Worm (Caenorhabditis elegans): ENCODE results near the gene F38A5.6.
A peak's percentile ranks its signal among the peaks of the same experiment; 100 is the strongest.

F38A5.6 gene

DNA sequence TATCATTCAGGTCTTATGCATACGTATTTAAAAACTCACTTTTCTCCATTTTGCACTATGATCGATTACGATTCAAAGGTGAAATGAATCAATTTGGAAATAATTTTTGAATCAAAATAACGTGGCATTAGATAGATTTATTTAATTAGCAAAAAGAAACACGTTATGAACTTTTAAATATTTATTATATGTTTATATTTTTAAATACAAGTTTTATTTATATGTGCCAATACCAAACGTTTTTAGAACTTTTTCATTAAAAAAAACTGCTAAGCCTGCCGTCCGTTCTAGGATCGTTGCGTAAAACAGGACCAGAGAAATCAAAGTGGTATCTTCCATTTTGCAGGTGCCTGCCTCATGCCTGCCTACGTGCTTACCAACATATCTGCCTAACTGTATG lies at the start of gene F38A5.6:
TSS of gene F38A5.6 (minus strand) at position 101 of the 400 bp plus-strand sequence.
- no peak for TF ChIP-seq him-1 (tag; optimal IDR thresholded peaks at IDR 0.05)
- TF ChIP-seq W03F9.2 (tag; optimal IDR thresholded peaks at IDR 0.05) = no peak
- TF ChIP-seq dao-5 (tag; optimal IDR thresholded peaks at IDR 0.05) = no peak

DNA sequence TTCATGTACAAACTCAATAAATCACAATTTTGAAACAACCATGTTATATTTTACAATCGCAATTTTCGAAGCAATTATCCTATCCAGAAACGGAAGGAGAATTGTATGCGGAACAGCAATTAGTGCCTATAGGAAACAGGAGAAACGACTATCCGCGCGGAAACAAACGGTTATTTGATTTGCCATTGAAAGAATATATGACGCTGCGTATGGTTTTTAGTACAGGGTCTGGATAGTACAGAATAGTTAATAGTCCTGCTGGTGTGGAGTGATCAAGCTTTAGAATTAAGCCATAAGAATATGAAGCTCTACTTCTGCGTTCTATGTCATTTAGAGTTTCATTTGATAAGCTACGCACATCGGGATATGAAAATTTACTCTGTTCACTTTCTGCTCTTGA lies 49.7 kb upstream of the F38A5.6 start:
- TF ChIP-seq dao-5 (tag; optimal IDR thresholded peaks at IDR 0.05) = no peak
- TF ChIP-seq W03F9.2 (tag; optimal IDR thresholded peaks at IDR 0.05) = no peak
- no peak for TF ChIP-seq him-1 (tag; optimal IDR thresholded peaks at IDR 0.05)

DNA sequence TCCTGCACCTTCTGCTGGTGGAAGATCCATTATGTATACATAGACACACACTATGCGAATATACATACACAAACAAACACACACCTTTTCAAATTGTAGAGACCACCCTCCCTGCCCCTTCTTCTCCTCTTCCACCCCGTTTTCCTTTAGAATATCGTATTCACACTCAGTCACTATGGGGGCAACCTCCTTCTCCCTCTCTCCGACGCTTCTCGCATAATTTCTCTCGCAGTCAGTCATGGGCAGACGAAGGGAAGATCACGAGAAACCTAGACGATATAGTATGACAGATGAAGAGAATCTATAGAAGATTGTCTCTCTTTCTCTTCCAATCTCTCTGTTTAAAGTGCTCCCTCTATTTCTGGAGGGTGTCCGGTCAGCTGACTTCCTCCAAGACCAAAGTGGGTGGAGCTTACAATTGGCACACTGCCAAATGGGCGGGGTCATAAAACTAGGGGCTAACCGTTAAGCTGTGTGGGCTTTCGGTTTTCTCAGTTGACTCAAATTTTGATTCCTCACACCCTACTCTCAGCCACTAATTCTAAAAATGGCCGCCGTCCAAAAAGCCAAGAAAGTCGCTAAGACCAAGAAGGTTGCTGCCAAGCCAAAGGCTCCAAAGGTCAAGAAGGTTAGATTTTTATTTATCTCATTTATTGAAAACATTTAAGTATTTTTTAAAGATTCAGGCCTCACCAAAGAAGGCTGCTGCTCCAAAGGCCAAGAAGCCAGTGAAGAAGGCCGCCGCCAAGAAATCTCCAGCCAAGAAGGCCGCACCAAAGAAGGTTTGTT lies 48.9 kb upstream of the F38A5.6 start, which contains the start of gene hil-7:
TSS of gene hil-7 (plus strand) at position 446 of the 789 bp plus-strand sequence.
- TF ChIP-seq dao-5 (tag; optimal IDR thresholded peaks at IDR 0.05) (no peak), W03F9.2 (tag; optimal IDR thresholded peaks at IDR 0.05) (no peak), him-1 (tag; optimal IDR thresholded peaks at IDR 0.05) (no peak)

DNA sequence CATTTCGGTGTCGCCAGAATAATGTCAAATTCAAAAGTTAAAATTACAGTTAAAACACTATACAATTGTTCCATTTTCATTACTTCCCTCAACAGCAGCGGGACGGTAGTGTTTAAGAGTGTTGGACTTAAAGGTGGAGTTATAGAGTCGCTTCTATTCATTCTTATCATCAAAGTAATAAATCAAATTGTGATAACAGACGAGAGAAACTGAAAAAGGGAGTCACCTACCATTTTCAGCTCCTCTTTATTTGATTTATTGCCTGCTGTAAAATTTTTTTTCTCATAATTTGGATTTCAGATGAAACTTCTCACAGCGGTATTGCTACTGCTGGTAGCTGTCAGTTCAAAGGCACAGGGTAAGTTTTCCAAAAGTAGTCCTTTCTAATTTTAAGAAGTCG lies 42.7 kb upstream of the F38A5.6 start, which contains the start of gene C01B10.6:
TSS of gene C01B10.6 (plus strand) at position 301 of the 400 bp plus-strand sequence.
- TF ChIP-seq W03F9.2 (tag; optimal IDR thresholded peaks at IDR 0.05) = no peak
- no peak for TF ChIP-seq him-1 (tag; optimal IDR thresholded peaks at IDR 0.05)
- TF ChIP-seq dao-5 (tag; optimal IDR thresholded peaks at IDR 0.05) = no peak

DNA sequence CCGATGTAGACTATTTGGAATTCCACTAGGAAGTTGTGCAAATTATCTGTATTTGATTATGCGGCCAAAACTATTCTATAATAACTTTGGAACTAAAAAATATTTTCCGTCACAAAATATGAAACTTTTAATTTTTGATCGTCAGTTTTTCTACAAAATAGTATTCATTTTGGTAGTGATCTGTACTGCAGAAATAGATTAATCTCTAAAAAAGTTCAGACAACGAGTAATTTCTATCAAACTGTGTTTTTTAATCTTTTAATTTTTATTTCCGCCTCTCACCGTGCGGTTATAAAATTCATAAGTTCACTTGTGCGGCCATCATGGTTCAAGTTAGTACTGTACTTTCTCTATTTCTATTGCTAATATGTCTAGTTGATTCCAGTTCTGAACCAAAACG lies 41.1 kb upstream of the F38A5.6 start, which contains the start of gene C01B10.7:
TSS of gene C01B10.7 (plus strand) at position 301 of the 400 bp plus-strand sequence.
- TF ChIP-seq W03F9.2 (tag; optimal IDR thresholded peaks at IDR 0.05) = no peak
- TF ChIP-seq him-1 (tag; optimal IDR thresholded peaks at IDR 0.05) = no peak
- TF ChIP-seq dao-5 (tag; optimal IDR thresholded peaks at IDR 0.05) = no peak

DNA sequence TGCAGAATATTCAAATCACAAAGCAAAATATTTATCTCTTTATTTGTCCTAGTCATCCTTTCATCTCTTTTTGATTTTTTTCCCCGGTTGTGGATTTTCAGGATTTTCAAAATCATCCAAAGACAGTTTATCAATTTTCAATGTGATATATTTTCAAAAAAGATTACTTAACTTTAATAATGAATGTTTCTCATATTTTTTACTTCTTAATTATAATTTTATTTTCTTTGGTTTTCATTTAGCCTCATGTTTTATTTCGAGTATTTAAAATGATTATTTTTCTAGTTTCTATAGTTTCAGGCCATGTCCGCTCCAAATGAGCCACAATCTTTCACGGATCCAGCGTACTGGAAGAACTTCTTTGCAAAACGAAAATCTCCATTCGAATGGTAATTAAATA lies 37.6 kb upstream of the F38A5.6 start, which contains the start of gene metl-13:
TSS of gene metl-13 (plus strand) at position 301 of the 400 bp plus-strand sequence.
- TF ChIP-seq W03F9.2 (tag; optimal IDR thresholded peaks at IDR 0.05) (no peak), dao-5 (tag; optimal IDR thresholded peaks at IDR 0.05) (no peak), him-1 (tag; optimal IDR thresholded peaks at IDR 0.05) (no peak)

DNA sequence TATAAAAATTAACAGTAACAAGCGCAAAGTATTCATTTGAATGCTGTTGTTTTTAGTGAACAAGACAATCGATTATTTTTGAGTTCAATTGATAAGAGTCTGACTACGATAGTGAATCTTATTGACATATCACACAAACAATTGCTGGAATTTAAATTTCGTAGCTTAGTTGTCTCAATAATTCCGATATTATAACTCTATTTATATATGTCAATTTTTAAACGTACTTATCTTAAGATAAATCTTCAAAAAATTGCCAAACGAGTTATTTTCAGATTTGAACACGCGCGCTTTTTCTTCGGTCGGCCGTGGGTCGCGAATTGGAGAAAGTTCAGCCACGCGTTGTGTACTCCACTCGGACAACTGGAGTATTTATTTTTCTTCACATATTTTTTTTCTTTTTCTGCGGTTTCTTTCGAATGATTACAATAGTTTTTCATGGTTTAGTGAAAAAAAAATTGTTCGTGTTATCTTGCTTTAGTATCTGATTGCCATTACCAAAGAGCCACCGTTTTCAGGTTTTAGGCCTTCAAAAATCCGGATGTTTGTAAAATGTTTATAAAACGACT lies 34.6 kb upstream of the F38A5.6 start, which contains the start of the genes cest-5.1 and C01B10.9:
TSS of gene cest-5.1 (minus strand) at position 51 of the 569 bp plus-strand sequence.
TSS of gene C01B10.9 (plus strand) at position 519 of the 569 bp plus-strand sequence.
- peak; percentile 73 for TF ChIP-seq W03F9.2 (tag; optimal IDR thresholded peaks at IDR 0.05)
- TF ChIP-seq him-1 (tag; optimal IDR thresholded peaks at IDR 0.05) = no peak

DNA sequence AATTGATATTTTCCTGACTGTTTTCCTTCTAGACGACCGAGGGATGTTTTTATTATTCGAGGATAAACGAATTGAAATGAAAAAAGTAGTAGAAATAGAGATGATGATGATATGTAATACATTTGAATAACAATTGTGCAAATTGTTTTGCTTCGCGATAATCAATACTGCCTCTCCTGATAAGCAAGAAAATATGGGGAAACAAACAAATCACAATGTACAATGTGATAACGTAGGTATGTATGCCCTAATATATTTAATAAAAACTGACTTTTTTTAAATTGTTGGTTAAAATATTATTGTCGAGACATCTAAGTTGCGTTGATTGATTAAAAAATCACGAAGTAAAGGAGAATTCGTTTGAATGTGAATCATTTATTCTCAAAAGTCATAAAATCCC lies 30.6 kb upstream of the F38A5.6 start, which contains the start of gene cest-5.2:
TSS of gene cest-5.2 (minus strand) at position 128 of the 400 bp plus-strand sequence.
- TF ChIP-seq dao-5 (tag; optimal IDR thresholded peaks at IDR 0.05) (no peak), him-1 (tag; optimal IDR thresholded peaks at IDR 0.05) (no peak), W03F9.2 (tag; optimal IDR thresholded peaks at IDR 0.05) (no peak)

DNA sequence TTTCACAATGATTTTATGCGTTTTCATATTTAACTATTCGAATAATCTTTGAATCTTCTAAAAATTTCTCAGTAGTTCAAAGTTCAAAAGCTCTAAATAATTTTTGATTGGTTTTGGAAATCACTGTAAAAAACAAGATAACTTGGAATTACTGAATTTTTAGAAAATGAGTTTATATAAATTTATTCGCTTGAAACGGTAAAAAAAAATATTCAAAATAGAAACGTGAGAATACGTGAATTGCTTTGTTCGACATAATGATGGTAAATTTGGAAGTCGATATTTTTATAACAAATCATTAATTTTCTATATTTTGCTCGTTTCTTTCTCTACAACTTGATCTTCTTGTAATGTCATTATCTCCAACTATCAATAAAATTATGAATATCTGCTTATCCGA lies 26.2 kb upstream of the F38A5.6 start, which contains the start of gene C01B10.44:
TSS of gene C01B10.44 (plus strand) at position 301 of the 400 bp plus-strand sequence.
- no peak for TF ChIP-seq W03F9.2 (tag; optimal IDR thresholded peaks at IDR 0.05)
- no peak for TF ChIP-seq dao-5 (tag; optimal IDR thresholded peaks at IDR 0.05)
- TF ChIP-seq him-1 (tag; optimal IDR thresholded peaks at IDR 0.05) = no peak

DNA sequence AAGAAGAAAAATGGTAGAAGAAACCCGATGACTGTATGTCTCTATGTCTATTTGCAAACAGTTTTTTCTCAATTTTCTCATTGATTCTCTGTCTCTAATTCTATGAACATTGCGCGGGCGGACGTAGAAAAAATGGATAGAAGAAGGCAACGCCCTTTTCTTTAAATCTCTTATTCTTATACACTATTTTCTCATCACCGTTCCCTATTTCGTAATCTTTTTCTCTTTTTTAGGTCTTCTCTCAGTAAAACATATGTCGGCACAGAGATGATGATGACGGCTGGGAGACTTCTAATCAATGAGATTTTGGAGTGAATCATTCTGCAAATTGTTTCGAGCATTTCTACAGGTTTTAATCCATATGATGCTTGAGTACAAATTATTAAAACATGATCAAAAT lies 24.9 kb upstream of the F38A5.6 start:
- no peak for TF ChIP-seq him-1 (tag; optimal IDR thresholded peaks at IDR 0.05)
- TF ChIP-seq W03F9.2 (tag; optimal IDR thresholded peaks at IDR 0.05) = no peak
- TF ChIP-seq dao-5 (tag; optimal IDR thresholded peaks at IDR 0.05) = no peak

DNA sequence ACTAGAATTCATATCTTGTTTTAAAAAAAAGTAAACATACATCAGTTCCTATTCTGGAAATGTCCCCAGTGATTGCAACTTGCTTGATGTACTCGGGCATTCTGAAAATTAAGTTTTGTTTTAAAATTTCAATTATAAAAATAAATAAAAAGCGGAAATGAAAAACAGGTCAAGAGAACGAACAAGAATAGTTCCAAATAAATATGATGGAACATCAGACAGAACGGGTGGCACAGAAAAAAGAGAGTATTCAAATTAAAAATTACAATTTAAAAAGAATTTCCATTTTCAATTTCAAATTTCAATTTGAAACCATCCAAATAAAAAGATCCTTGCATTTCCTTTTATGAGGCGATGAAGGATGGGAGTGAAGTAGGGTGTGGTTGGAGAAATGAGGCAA lies 24.1 kb upstream of the F38A5.6 start, which contains the start of gene C01B10.3:
TSS of gene C01B10.3 (minus strand) at position 101 of the 400 bp plus-strand sequence.
- TF ChIP-seq dao-5 (tag; optimal IDR thresholded peaks at IDR 0.05) (no peak), W03F9.2 (tag; optimal IDR thresholded peaks at IDR 0.05) (no peak), him-1 (tag; optimal IDR thresholded peaks at IDR 0.05) (no peak)

DNA sequence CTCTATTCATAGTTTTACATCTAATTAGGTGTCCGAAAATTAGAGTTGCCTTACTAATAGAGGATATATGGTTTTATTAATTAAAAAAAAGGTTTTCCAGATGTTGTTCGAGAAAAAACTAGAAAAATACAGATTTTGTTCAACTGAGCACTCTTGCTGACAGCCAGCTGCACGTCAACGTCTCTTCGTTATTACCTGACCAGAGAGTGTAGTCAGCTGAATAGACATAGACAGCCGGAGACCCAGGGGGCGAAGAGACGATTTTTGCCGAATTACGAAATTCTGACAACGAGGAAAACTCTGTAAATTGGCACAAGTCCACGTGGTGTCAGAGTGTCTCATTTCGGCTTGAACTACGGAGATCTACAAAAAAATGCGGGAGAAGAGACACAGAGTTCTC lies 21.4 kb upstream of the F38A5.6 start:
- peak; percentile 37 for TF ChIP-seq W03F9.2 (tag; optimal IDR thresholded peaks at IDR 0.05)
- no peak for TF ChIP-seq him-1 (tag; optimal IDR thresholded peaks at IDR 0.05)
- TF ChIP-seq dao-5 (tag; optimal IDR thresholded peaks at IDR 0.05) = no peak

DNA sequence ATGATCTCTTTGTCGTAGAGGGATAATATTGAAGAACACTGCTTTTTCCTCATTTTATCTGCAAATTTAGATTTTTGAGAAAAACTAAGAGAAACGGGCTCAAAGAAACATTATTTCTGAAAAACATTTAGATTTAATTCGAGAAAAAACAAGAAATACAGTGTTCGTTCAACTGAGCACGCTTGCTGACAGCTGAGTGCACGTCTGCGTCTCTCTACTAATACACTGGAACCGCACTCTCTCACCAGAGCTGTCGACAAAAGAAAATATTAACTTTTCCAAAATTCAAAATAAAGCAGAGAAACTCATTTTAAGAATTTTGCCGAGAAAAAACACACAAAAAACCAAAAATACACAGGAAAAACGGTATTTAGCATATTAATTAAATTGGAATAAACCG lies 16.1 kb upstream of the F38A5.6 start, which contains the start of gene drh-1:
TSS of gene drh-1 (minus strand) at position 58 of the 400 bp plus-strand sequence.
- TF ChIP-seq him-1 (tag; optimal IDR thresholded peaks at IDR 0.05) = no peak
- TF ChIP-seq W03F9.2 (tag; optimal IDR thresholded peaks at IDR 0.05) = peak; percentile 16

DNA sequence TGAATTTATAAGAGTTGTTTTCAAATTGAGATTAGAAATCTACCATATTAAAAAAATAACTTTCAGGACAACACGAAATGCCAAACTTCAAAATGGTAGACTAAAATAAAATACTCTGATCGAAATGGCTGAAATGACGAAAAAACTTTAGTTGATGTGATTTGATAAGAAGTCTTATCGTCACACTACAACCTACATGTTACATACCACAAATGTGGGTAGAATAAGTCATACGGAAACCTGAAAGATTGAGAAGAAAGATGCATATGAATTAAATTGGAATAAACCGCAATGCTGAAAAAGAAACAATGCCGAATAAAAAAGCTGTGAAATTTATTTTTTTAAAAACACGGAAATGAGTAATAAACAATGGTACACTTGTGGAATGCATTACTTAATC lies 9.9 kb upstream of the F38A5.6 start:
- TF ChIP-seq him-1 (tag; optimal IDR thresholded peaks at IDR 0.05) (no peak), dao-5 (tag; optimal IDR thresholded peaks at IDR 0.05) (no peak), W03F9.2 (tag; optimal IDR thresholded peaks at IDR 0.05) (no peak)
